Worm (Caenorhabditis elegans) whole organism, young adult: ENCODE results near the gene Y54G2A.77.

Source experiments
- B0261.1 ChIP-seq: sonication (generic microtip); optimal IDR thresholded peaks from 2 replicates; lab custom pipeline; 2016; ENCODE audit warnings: mild to moderate bottlenecking, missing genetic modification characterization, moderate library complexity, missing compliant biosample characterization
- B0336.3 ChIP-seq: fragments of 200-800 bp; sonication (Bioruptor generic); IDR thresholded peaks from 2 replicates; pipeline ENCODE4 v1.3.6; 2022; ENCODE audit warnings: missing genetic modification characterization, missing compliant biosample characterization
- F22D6.2 ChIP-seq: sonication (generic microtip); optimal IDR thresholded peaks from 2 replicates; lab custom pipeline; 2016; ENCODE audit warnings: mild to moderate bottlenecking, missing genetic modification characterization, missing compliant biosample characterization
- F23B12.7 ChIP-seq: sonication (generic microtip); optimal IDR thresholded peaks from 2 replicates; lab custom pipeline; 2017; ENCODE audit warnings: missing genetic modification characterization, mild to moderate bottlenecking, missing compliant biosample characterization, antibody characterized with exemption, moderate library complexity; ENCODE audit not compliant: insufficient read depth
- F39B2.1 ChIP-seq: fragments of 200-800 bp; sonication (Bioruptor generic); IDR thresholded peaks from 2 replicates; pipeline ENCODE4 v1.3.6; 2022; ENCODE audit warnings: missing genetic modification reagents, missing genetic modification characterization, missing compliant biosample characterization
- F49E8.2 ChIP-seq: sonication (generic microtip); optimal IDR thresholded peaks from 3 replicates; lab custom pipeline; 2017; ENCODE audit warnings: missing genetic modification characterization, mild to moderate bottlenecking, missing compliant biosample characterization, antibody characterized with exemption, moderate library complexity; ENCODE audit not compliant: insufficient read depth
- F55B11.4 ChIP-seq: sonication (generic microtip); optimal IDR thresholded peaks from 2 replicates; lab custom pipeline; 2016; ENCODE audit warnings: missing compliant biosample characterization, missing genetic modification characterization, borderline replicate concordance; ENCODE audit not compliant: insufficient read depth
- F57C9.4 ChIP-seq: sonication (generic microtip); optimal IDR thresholded peaks from 2 replicates; lab custom pipeline; 2017; ENCODE audit warnings: mild to moderate bottlenecking, missing genetic modification characterization, missing compliant biosample characterization
- K12H6.12 ChIP-seq: fragments of 200-800 bp; sonication (Bioruptor generic); optimal IDR thresholded peaks from 2 replicates; lab custom pipeline; 2018; ENCODE audit warnings: mild to moderate bottlenecking, missing genetic modification characterization, missing compliant biosample characterization
- T07F8.4 ChIP-seq: sonication (generic microtip); optimal IDR thresholded peaks from 2 replicates; lab custom pipeline; 2016; ENCODE audit warnings: mild to moderate bottlenecking, missing genetic modification characterization, moderate library complexity, missing compliant biosample characterization
- Y53F4B.3 ChIP-seq: fragments of 200-800 bp; sonication (Bioruptor generic); IDR thresholded peaks from 2 replicates; pipeline ENCODE4 v1.3.6; 2022; ENCODE audit warnings: missing genetic modification reagents, missing genetic modification characterization, missing compliant biosample characterization
- Y56A3A.18 ChIP-seq: fragments of 200-800 bp; sonication (Bioruptor generic); IDR thresholded peaks from 2 replicates; pipeline ENCODE4 v1.3.6; 2022; ENCODE audit warnings: missing genetic modification reagents, missing genetic modification characterization, missing compliant biosample characterization
- Y79H2A.3 ChIP-seq: fragments of 200-800 bp; sonication (Bioruptor generic); conservative IDR thresholded peaks from 2 replicates; pipeline ENCODE4 v1.3.6; 2022; ENCODE audit warnings: missing genetic modification reagents, missing genetic modification characterization, missing compliant biosample characterization
- ZK185.1 ChIP-seq: sonication (generic microtip); optimal IDR thresholded peaks from 2 replicates; lab custom pipeline; 2016; ENCODE audit warnings: mild to moderate bottlenecking, missing genetic modification characterization, missing compliant biosample characterization; ENCODE audit not compliant: poor library complexity, severe bottlenecking
- aptf-3 ChIP-seq: fragments of 200-800 bp; sonication (Bioruptor generic); IDR thresholded peaks from 2 replicates; pipeline ENCODE4 v1.3.6; 2022; ENCODE audit warnings: missing genetic modification characterization, missing compliant biosample characterization
- atf-7 ChIP-seq: sonication (generic microtip); optimal IDR thresholded peaks from 2 replicates; lab custom pipeline; 2017; ENCODE audit warnings: mild to moderate bottlenecking, missing genetic modification characterization, missing compliant biosample characterization
- athp-1 ChIP-seq: sonication (generic microtip); optimal IDR thresholded peaks from 2 replicates; lab custom pipeline; 2017; ENCODE audit warnings: mild to moderate bottlenecking, missing genetic modification characterization, missing compliant biosample characterization
- bed-1 ChIP-seq: fragments of 200-800 bp; sonication (Bioruptor generic); IDR thresholded peaks from 2 replicates; pipeline ENCODE4 v1.3.6; 2022; ENCODE audit warnings: missing genetic modification reagents, missing genetic modification characterization, missing compliant biosample characterization
- cebp-1 ChIP-seq, 2 experiments: fragments of 200-800 bp in 1 of 2; sonication (Bioruptor generic) in 1 of 2; sonication (generic microtip) in 1 of 2; IDR thresholded peaks in 1 of 2; optimal IDR thresholded peaks in 1 of 2; 2 replicates each; pipeline versions ENCODE4 v1.3.6 to Lab custom; 2017 to 2022; ENCODE audit warnings: missing compliant biosample characterization in 2 of 2, missing genetic modification characterization in 2 of 2, mild to moderate bottlenecking in 1 of 2, missing genetic modification reagents in 1 of 2, moderate library complexity in 1 of 2
- ceh-40 ChIP-seq: fragments of 200-800 bp; sonication (Bioruptor generic); IDR thresholded peaks from 2 replicates; pipeline ENCODE4 v1.3.6; 2022; ENCODE audit warnings: missing genetic modification characterization, missing compliant biosample characterization
- ceh-58 ChIP-seq: fragments of 200-800 bp; sonication (Bioruptor generic); IDR thresholded peaks from 2 replicates; pipeline ENCODE4 v1.3.6; 2022; ENCODE audit warnings: missing genetic modification characterization, missing compliant biosample characterization
- ceh-91 ChIP-seq: fragments of 200-800 bp; sonication (Bioruptor generic); IDR thresholded peaks from 2 replicates; pipeline ENCODE4 v1.3.6; 2022; ENCODE audit warnings: missing genetic modification reagents, missing genetic modification characterization, missing compliant biosample characterization
- dpl-1 ChIP-seq: fragments of 150-350 bp; optimal IDR thresholded peaks from 2 replicates; lab custom pipeline; 2014; ENCODE audit warnings: missing biosample characterization, missing genetic modification reagents, missing genetic modification characterization
- egl-44 ChIP-seq: fragments of 200-800 bp; sonication (Bioruptor generic); IDR thresholded peaks from 2 replicates; pipeline ENCODE4 v1.3.6; 2022; ENCODE audit warnings: missing genetic modification reagents, missing genetic modification characterization, missing compliant biosample characterization
- fkh-3 ChIP-seq: sonication (generic microtip); optimal IDR thresholded peaks from 2 replicates; lab custom pipeline; 2016; ENCODE audit warnings: mild to moderate bottlenecking, missing genetic modification characterization, missing compliant biosample characterization
- him-1 ChIP-seq: sonication (generic microtip); optimal IDR thresholded peaks from 2 replicates; lab custom pipeline; 2016; ENCODE audit warnings: missing genotype, missing genetic modification reagents, missing genetic modification characterization, missing compliant biosample characterization
- hmg-20 ChIP-seq: fragments of 200-800 bp; sonication (Bioruptor generic); IDR thresholded peaks from 2 replicates; pipeline ENCODE4 v1.3.6; 2022; ENCODE audit warnings: missing genetic modification reagents, missing genetic modification characterization, missing compliant biosample characterization
- hsf-1 ChIP-seq: fragments of 200-800 bp; sonication (Bioruptor generic); IDR thresholded peaks from 2 replicates; pipeline ENCODE4 v1.3.6; 2022; ENCODE audit warnings: missing genetic modification reagents, missing genetic modification characterization, missing compliant biosample characterization
- lag-1 ChIP-seq: fragments of 200-800 bp; sonication (Bioruptor generic); IDR thresholded peaks from 2 replicates; pipeline ENCODE4 v1.3.6; 2022; ENCODE audit warnings: missing genetic modification reagents, missing genetic modification characterization, missing compliant biosample characterization
- lin-26 ChIP-seq: fragments of 200-800 bp; sonication (Bioruptor generic); IDR thresholded peaks from 2 replicates; pipeline ENCODE4 v1.3.6; 2022; ENCODE audit warnings: missing genetic modification reagents, missing genetic modification characterization, missing compliant biosample characterization
- lin-40 ChIP-seq: sonication (generic microtip); optimal IDR thresholded peaks from 2 replicates; lab custom pipeline; 2016; ENCODE audit warnings: missing genetic modification characterization, mild to moderate bottlenecking, missing compliant biosample characterization, missing genotype, missing genetic modification reagents
- lsy-27 ChIP-seq: sonication (generic microtip); optimal IDR thresholded peaks from 2 replicates; lab custom pipeline; 2017; ENCODE audit warnings: missing genetic modification characterization, mild to moderate bottlenecking, missing compliant biosample characterization, antibody characterized with exemption, missing genotype, borderline replicate concordance; ENCODE audit not compliant: insufficient read depth
- madf-10 ChIP-seq: sonication (generic microtip); optimal IDR thresholded peaks from 2 replicates; lab custom pipeline; 2016; ENCODE audit warnings: mild to moderate bottlenecking, missing genetic modification characterization, missing compliant biosample characterization
- madf-6 ChIP-seq: fragments of 200-800 bp; sonication (Bioruptor generic); IDR thresholded peaks from 2 replicates; pipeline ENCODE4 v1.3.6; 2022; ENCODE audit warnings: missing genetic modification reagents, missing genetic modification characterization, missing compliant biosample characterization
- mes-4 ChIP-seq: sonication (generic microtip); optimal IDR thresholded peaks from 2 replicates; lab custom pipeline; 2016; ENCODE audit warnings: missing genotype, missing genetic modification characterization, missing compliant biosample characterization
- nhr-120 ChIP-seq: fragments of 200-800 bp; sonication (Bioruptor generic); IDR thresholded peaks from 2 replicates; pipeline ENCODE4 v1.3.6; 2022; ENCODE audit warnings: missing genetic modification characterization, missing compliant biosample characterization
- nhr-27 ChIP-seq: fragments of 200-800 bp; sonication (Bioruptor generic); optimal IDR thresholded peaks from 2 replicates; lab custom pipeline; 2018; ENCODE audit warnings: mild to moderate bottlenecking, missing genetic modification characterization, moderate library complexity, missing compliant biosample characterization
- nhr-80 ChIP-seq: sonication (generic microtip); optimal IDR thresholded peaks from 2 replicates; lab custom pipeline; 2016; ENCODE audit warnings: missing genetic modification characterization, missing compliant biosample characterization
- repo-1 ChIP-seq: sonication (generic microtip); optimal IDR thresholded peaks from 2 replicates; lab custom pipeline; 2017; ENCODE audit warnings: mild to moderate bottlenecking, missing genetic modification characterization, missing compliant biosample characterization
- snpc-4 ChIP-seq, 5 experiments: fragments of 150-350 bp in 1 of 5; sonication (generic microtip) in 4 of 5; optimal IDR thresholded peaks; 2 replicates each; lab custom pipeline; 2014 to 2018; ENCODE audit warnings: missing genetic modification characterization in 5 of 5, missing biosample characterization in 3 of 5, antibody characterized with exemption in 2 of 5, mild to moderate bottlenecking in 2 of 5, missing compliant biosample characterization in 2 of 5, missing genotype in 2 of 5, moderate library complexity in 2 of 5, missing genetic modification reagents in 1 of 5
- xnd-1 ChIP-seq: sonication (generic microtip); optimal IDR thresholded peaks from 2 replicates; lab custom pipeline; 2016; ENCODE audit warnings: missing genotype, missing genetic modification reagents, missing genetic modification characterization, missing compliant biosample characterization
- ztf-22 ChIP-seq: fragments of 200-800 bp; sonication (Bioruptor generic); optimal IDR thresholded peaks from 2 replicates; lab custom pipeline; 2018; ENCODE audit warnings: mild to moderate bottlenecking, missing genetic modification characterization, moderate library complexity, missing compliant biosample characterization

The Y54G2A.77 gene

DNA sequence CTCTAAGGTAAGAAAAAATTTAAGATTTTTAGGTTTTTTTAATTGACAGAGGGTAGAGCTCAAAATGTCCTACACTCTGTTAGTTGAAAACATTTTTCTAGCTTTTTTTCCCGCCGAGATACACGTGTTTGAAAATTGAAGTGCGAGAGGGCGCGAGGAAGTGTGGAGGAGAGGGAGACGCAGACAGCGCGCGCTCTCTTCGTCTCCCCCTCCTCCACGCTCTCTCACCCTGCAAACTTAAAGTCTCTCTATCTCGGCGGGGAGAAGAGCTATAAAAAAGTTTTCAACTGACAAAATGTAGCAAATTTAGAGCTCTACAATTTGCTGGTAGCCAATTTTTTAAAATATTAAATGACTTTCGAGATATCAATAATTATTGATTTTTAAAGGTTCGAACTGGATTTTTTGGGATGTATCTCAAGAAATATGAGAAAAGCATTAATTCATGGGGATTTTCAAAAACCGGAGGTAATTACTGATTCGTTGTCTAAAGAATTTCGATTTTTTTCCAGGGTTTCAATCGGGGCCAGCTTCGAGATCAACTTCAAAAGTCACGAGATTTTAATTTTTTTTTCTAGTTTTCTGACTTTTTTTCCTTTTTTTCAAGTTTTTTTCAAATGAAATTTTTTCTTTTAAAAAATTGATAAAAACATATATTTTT is 2.7 kb downstream of the Y54G2A.77 start (continued):
- TF ChIP-seq xnd-1 (no peak), atf-7 (tag; lab: Kevin White, UChicago) (no peak), K12H6.12 (tag; lab: Kevin White, UChicago) (no peak), him-1 (tag; lab: Kevin White, UChicago) (no peak), F23B12.7 (tag; lab: Kevin White, UChicago) (no peak), ceh-40 (GFP tag; lab: Robert Waterston, UW) (no peak), mes-4 (tag; lab: Kevin White, UChicago) (no peak), nhr-120 (GFP tag; lab: Robert Waterston, UW) (no peak), lsy-27 (tag; lab: Kevin White, UChicago) (no peak), lin-40 (peak; percentile 7), dpl-1 (GFP tag; lab: Kevin White, UChicago) (no peak), F22D6.2 (tag; lab: Kevin White, UChicago) (no peak), snpc-4 (GFP tag; optimal IDR thresholded peaks at IDR 0.05; lab: Kevin White, UChicago) (no peak), snpc-4 (tag; optimal IDR thresholded peaks at IDR 0.05; lab: Kevin White, UChicago) (no peak), athp-1 (peak; percentile 49), madf-10 (tag; lab: Kevin White, UChicago) (no peak), hsf-1 (GFP tag; lab: Robert Waterston, UW) (no peak), Y53F4B.3 (GFP tag; lab: Robert Waterston, UW) (no peak), madf-6 (GFP tag; lab: Robert Waterston, UW) (no peak), F55B11.4 (tag; lab: Kevin White, UChicago) (no peak), B0261.1 (no peak), lag-1 (GFP tag; lab: Robert Waterston, UW) (no peak), ztf-22 (GFP tag; lab: Kevin White, UChicago) (no peak), F57C9.4 (peak; percentile 45), ZK185.1 (tag; lab: Kevin White, UChicago) (no peak), ceh-58 (no peak), cebp-1 (GFP tag; IDR thresholded peaks at IDR 0.05; lab: Robert Waterston, UW) (no peak), cebp-1 (tag; optimal IDR thresholded peaks at IDR 0.05; lab: Kevin White, UChicago) (peak; percentile 38), Y79H2A.3 (no peak), nhr-80 (tag; lab: Kevin White, UChicago) (no peak), egl-44 (no peak), hmg-20 (GFP tag; lab: Robert Waterston, UW) (0 out of 2 replicates have a peak, but pooled peaks have one; percentile 49), Y56A3A.18 (no peak), aptf-3 (GFP tag; lab: Robert Waterston, UW) (no peak), ceh-91 (GFP tag; lab: Robert Waterston, UW) (no peak), fkh-3 (tag; lab: Kevin White, UChicago) (no peak), F39B2.1 (GFP tag; lab: Robert Waterston, UW) (no peak), F49E8.2 (tag; lab: Kevin White, UChicago) (no peak), T07F8.4 (tag; lab: Kevin White, UChicago) (no peak), lin-26 (GFP tag; lab: Robert Waterston, UW) (0 out of 2 replicates have a peak, but pooled peaks have one; percentile 41), nhr-27 (tag; lab: Kevin White, UChicago) (no peak), repo-1 (tag; lab: Kevin White, UChicago) (no peak), B0336.3 (peak; percentile 17; the same call in 1 of the 2 replicates), bed-1 (GFP tag; lab: Robert Waterston, UW) (no peak)
- TF ChIP-seq, all 124 proteins: peak for 21
